Worm (Caenorhabditis elegans) whole organism, mixed stage, embryonic: ENCODE measurements around the gene nep-12.

Experiments used
- M03D4.4 ChIP-seq: sonication (generic microtip); optimal IDR thresholded peaks from 2 replicates; lab custom pipeline; 2017; ENCODE audit warnings: mild to moderate bottlenecking, missing genetic modification characterization, missing compliant biosample characterization
- elt-3 ChIP-seq: fragments of 150-350 bp; optimal IDR thresholded peaks from 2 replicates; lab custom pipeline; 2014; ENCODE audit warnings: missing biosample characterization, missing genetic modification characterization
- lsy-2 ChIP-seq: fragments of 150-350 bp; optimal IDR thresholded peaks from 2 replicates; lab custom pipeline; 2014; ENCODE audit warnings: missing biosample characterization, missing genetic modification characterization
- mab-5 ChIP-seq: fragments of 150-350 bp; optimal IDR thresholded peaks from 2 replicates; lab custom pipeline; 2014; ENCODE audit warnings: missing biosample characterization, missing genetic modification characterization
- mep-1 ChIP-seq: fragments of 150-350 bp; optimal IDR thresholded peaks from 2 replicates; lab custom pipeline; 2017; ENCODE audit warnings: missing biosample characterization, missing genetic modification reagents, missing genetic modification characterization, inconsistent platforms
- nhr-12 ChIP-seq: fragments of 150-350 bp; optimal IDR thresholded peaks from 2 replicates; lab custom pipeline; 2014; ENCODE audit warnings: missing biosample characterization, missing genetic modification characterization
- nhr-28 ChIP-seq: fragments of 150-350 bp; optimal IDR thresholded peaks from 2 replicates; lab custom pipeline; 2014; ENCODE audit warnings: missing biosample characterization, missing genetic modification characterization
- nhr-76 ChIP-seq: sonication (generic microtip); optimal IDR thresholded peaks from 2 replicates; lab custom pipeline; 2017; ENCODE audit warnings: missing biosample characterization, missing genetic modification characterization
- unc-39 ChIP-seq: fragments of 150-350 bp; optimal IDR thresholded peaks from 2 replicates; lab custom pipeline; 2014; ENCODE audit warnings: missing biosample characterization, missing genetic modification characterization

ce11 chrII:4734477-4734876, 49.9 kb downstream of the nep-12 start:
- no peak for TF ChIP-seq elt-3 (tag; lab: Kevin White, UChicago)
- TF ChIP-seq mep-1 (tag; lab: Kevin White, UChicago) = no peak
- no peak for TF ChIP-seq nhr-76
- TF ChIP-seq nhr-28 = no peak
- TF ChIP-seq nhr-12 (tag; lab: Kevin White, UChicago) = no peak
- no peak for TF ChIP-seq unc-39 (tag; lab: Kevin White, UChicago)
- no peak for TF ChIP-seq lsy-2 (tag; lab: Kevin White, UChicago)
- TF ChIP-seq mab-5 (tag; lab: Kevin White, UChicago) = no peak
- no peak for TF ChIP-seq M03D4.4 (tag; lab: Kevin White, UChicago)
